Worm (Caenorhabditis elegans): ENCODE results near the gene ncs-1.

- TF ChIP-seq ceh-82 (tag; optimal IDR thresholded peaks at IDR 0.05) (no peak), ztf-11 (tag; optimal IDR thresholded peaks at IDR 0.05) (no peak)
These were observed 12.6 kb downstream of the ncs-1 start, which contains the start of gene arr-1 for ce11 chrX:950482-950881.
